Worm (Caenorhabditis elegans) whole organism, L3 larva: ENCODE results near the gene eif-2Balpha.

Source experiments
- aly-2 ChIP-seq: fragments of 150-350 bp; optimal IDR thresholded peaks from 2 replicates; lab custom pipeline; 2014; ENCODE audit warnings: missing biosample characterization, missing genetic modification characterization
- nhr-12 ChIP-seq: fragments of 150-350 bp; optimal IDR thresholded peaks from 2 replicates; lab custom pipeline; 2014; ENCODE audit warnings: missing biosample characterization, missing genetic modification characterization
- tbx-2 ChIP-seq: sonication (generic microtip); optimal IDR thresholded peaks from 2 replicates; lab custom pipeline; 2016; ENCODE audit warnings: mild to moderate bottlenecking, missing genetic modification characterization, missing compliant biosample characterization

DNA sequence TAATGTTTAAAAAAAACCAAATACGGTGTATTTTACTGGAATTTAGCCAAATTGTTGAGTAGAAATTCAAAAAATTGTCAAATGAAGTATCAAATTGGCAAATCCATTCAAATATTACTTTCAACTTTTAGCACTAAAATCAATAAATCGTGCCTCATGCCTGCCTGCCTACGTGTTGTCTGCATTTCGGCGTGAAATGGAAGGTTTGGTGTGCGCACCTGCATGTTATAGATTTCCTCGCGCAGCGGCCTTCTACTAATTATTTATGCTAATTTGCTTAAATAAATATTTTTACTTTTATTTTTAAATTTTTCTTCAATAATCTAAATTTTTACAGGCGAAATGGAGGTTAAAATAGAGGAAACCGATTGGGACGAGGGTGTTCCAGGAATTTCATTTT, 14.1 kb upstream of the eif-2Balpha start, which contains the start of gene ZK1098.2:
- TF ChIP-seq tbx-2 (tag; lab: Kevin White, UChicago) (no peak), nhr-12 (tag; lab: Kevin White, UChicago) (no peak), aly-2 (tag; lab: Kevin White, UChicago) (no peak)
